Worm (Caenorhabditis elegans): Measurements from ENCODE around the gene F08F8.9.

F08F8.9 gene

DNA sequence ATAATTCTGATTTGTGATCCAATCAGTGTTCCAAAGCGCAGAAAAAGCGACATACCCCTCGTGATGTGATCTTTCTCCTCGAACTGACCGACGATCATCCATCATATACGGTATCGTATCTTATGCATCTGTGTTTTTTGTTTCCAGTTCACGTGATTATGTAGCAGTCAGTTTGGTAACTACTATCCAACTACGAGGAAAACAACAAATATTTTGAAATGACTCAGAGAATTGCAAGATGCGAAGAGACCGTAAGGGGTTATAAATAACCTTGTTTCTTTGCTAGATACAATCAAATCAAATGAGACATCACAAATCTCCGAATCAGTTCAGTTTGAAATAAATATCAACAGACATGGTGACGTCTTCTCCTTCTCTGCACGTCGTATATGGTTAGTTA lies 53.6 kb downstream of the F08F8.9 start (continued):
- no peak for TF ChIP-seq ceh-63 (GFP tag; optimal IDR thresholded peaks at IDR 0.05)
- no peak for TF ChIP-seq unc-30 (tag; optimal IDR thresholded peaks at IDR 0.05)
- TF ChIP-seq tbx-2 (tag; optimal IDR thresholded peaks at IDR 0.05), result peak; percentile 63
- TF ChIP-seq unc-98 (GFP tag; IDR thresholded peaks at IDR 0.05), result no peak
- no peak for TF ChIP-seq ceh-8 (GFP tag; optimal IDR thresholded peaks at IDR 0.05)
- TF ChIP-seq dpl-1 (GFP tag; optimal IDR thresholded peaks at IDR 0.05), result peak in 1 of 3 experiments; percentile 39
- TF ChIP-seq nhr-28 (tag; optimal IDR thresholded peaks at IDR 0.05), result no peak
- no peak for TF ChIP-seq zag-1 (tag; optimal IDR thresholded peaks at IDR 0.05)
- no peak for TF ChIP-seq irx-1 (tag; optimal IDR thresholded peaks at IDR 0.05)
- no peak for TF ChIP-seq elt-2 (tag; optimal IDR thresholded peaks at IDR 0.05)
- no peak for TF ChIP-seq nhr-11 (tag; optimal IDR thresholded peaks at IDR 0.05)
- TF ChIP-seq hlh-17 (GFP tag; optimal IDR thresholded peaks at IDR 0.05; ENCODE audit: borderline replicate concordance), result no peak
- TF ChIP-seq C04F5.9 (tag; optimal IDR thresholded peaks at IDR 0.05), result no peak
- TF ChIP-seq ces-1 (GFP tag; optimal IDR thresholded peaks at IDR 0.05), result no peak
- TF ChIP-seq dsc-1 (tag; optimal IDR thresholded peaks at IDR 0.05), result no peak
- TF ChIP-seq efl-3 (GFP tag; optimal IDR thresholded peaks at IDR 0.05), result peak; percentile 38
- TF ChIP-seq nhr-76 (tag; optimal IDR thresholded peaks at IDR 0.05), result no peak
- no peak for TF ChIP-seq egl-27 (tag; optimal IDR thresholded peaks at IDR 0.05)
- no peak for TF ChIP-seq nhr-237 (tag; optimal IDR thresholded peaks at IDR 0.05)
- no peak for TF ChIP-seq rnt-1 (tag; optimal IDR thresholded peaks at IDR 0.05)
- TF ChIP-seq elt-3 (tag; optimal IDR thresholded peaks at IDR 0.05), result peak in 3 of 6 experiments; percentile 27 to 90 (median 89)
- TF ChIP-seq vab-15 (tag; optimal IDR thresholded peaks at IDR 0.05), result no peak
- peak; percentile 59 for TF ChIP-seq snu-23 (GFP tag; optimal IDR thresholded peaks at IDR 0.05)
- TF ChIP-seq lin-35 (GFP tag; optimal IDR thresholded peaks at IDR 0.05), result peak in 1 of 2 experiments; percentile 59
- TF ChIP-seq ceh-82 (tag; optimal IDR thresholded peaks at IDR 0.05), result no peak
- TF ChIP-seq alr-1 (tag; optimal IDR thresholded peaks at IDR 0.05; ENCODE audit: borderline replicate concordance), result no peak
- TF ChIP-seq nhr-85 (tag), result peak; percentile 99
- no peak for TF ChIP-seq ama-1 (optimal IDR thresholded peaks at IDR 0.05)
- no peak for TF ChIP-seq nhr-84 (tag; optimal IDR thresholded peaks at IDR 0.05)
- no peak for TF ChIP-seq sox-4 (tag; optimal IDR thresholded peaks at IDR 0.05)
- TF ChIP-seq nhr-19 (GFP tag; conservative IDR thresholded peaks at IDR 0.05), result peak; percentile 57

DNA sequence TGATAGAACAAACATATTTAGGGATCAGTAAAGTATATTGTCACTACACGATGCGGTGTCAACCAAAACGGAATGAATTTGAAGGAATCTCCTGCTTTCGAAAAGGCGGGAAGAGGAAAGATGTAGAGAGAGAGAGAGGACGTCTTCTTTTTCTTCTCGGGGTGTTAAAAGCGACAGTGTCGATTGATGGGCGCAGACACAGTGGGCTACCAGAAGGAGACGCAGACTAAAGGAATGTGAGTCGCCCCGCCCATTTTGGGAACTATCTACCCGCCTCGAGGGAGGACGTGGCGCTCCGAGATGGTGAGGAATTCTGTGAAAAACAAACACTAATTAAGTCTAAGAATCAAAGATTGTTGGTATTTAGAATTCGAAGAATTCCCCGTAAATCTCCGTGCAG lies 54.3 kb downstream of the F08F8.9 start, which contains the start of the genes B0361.14 and B0361.9:
Gene B0361.14, minus strand, starts transcription at position 66 of the 400 bp plus-strand sequence.
Gene B0361.9, minus strand, starts transcription at position 166 of the 400 bp plus-strand sequence.
- TF ChIP-seq efl-1 (optimal IDR thresholded peaks at IDR 0.05) (no peak), efl-1 (GFP tag; optimal IDR thresholded peaks at IDR 0.05 in 1 of 2) (peak in 1 of 2 experiments; percentile 84), lsy-2 (tag; optimal IDR thresholded peaks at IDR 0.05) (peak in 1 of 2 experiments; percentile 28), nhr-85 (tag) (peak; percentile 67), blmp-1 (tag; optimal IDR thresholded peaks at IDR 0.05) (peak; percentile 94), elt-2 (tag; optimal IDR thresholded peaks at IDR 0.05) (no peak), nhr-20 (tag; optimal IDR thresholded peaks at IDR 0.05) (peak; percentile 47), nhr-11 (tag; optimal IDR thresholded peaks at IDR 0.05) (no peak), mep-1 (tag; optimal IDR thresholded peaks at IDR 0.05) (peak; percentile 1), irx-1 (tag; optimal IDR thresholded peaks at IDR 0.05) (no peak), lin-13 (GFP tag; optimal IDR thresholded peaks at IDR 0.05) (no peak), lin-15B (tag; optimal IDR thresholded peaks at IDR 0.05) (no peak), lin-35 (GFP tag; optimal IDR thresholded peaks at IDR 0.05) (peak in 1 of 2 experiments; percentile 20), rnt-1 (tag; optimal IDR thresholded peaks at IDR 0.05) (peak; percentile 0), elt-3 (tag; optimal IDR thresholded peaks at IDR 0.05) (peak in 2 of 6 experiments; percentile 13 to 26), ceh-8 (GFP tag; optimal IDR thresholded peaks at IDR 0.05) (no peak), nhr-71 (tag; optimal IDR thresholded peaks at IDR 0.05) (peak; percentile 25), egl-13 (tag; optimal IDR thresholded peaks at IDR 0.05) (no peak), lin-14 (GFP tag; optimal IDR thresholded peaks at IDR 0.05) (peak; percentile 41), fkh-4 (tag; optimal IDR thresholded peaks at IDR 0.05; ENCODE audit: borderline replicate concordance) (no peak), snu-23 (GFP tag; optimal IDR thresholded peaks at IDR 0.05) (peak; percentile 33)
